Comparison of ENCODE assay signal across 4 fruit fly cellular contexts in the genomic region with DNA sequence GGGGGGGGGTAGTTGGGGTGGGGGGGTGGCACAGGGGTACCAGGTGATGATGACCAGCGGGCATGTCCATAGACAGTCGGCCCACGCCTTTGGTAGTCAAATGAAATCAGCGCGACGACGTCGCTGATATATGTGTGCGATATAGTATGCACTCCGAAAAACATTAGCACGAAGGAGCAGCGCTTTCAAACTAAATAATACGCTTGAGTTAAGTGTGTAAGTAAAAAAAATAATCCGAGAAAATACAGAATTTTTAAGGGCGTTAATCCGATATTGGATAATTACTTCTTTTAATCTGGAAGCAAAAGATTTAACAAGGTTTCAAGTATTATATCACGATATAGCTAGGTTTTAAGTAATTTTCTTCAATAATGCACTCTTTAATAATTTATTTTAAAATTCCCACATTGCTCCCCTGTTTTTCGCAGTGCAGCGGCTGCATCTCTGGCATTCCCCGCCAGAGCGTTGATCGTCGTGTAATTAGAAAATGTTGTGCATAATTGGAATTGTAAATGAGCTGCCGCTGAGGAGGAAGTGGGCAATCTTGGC.
TF ChIP-seq lines count a peak whose summit lies in the region.

No protein-coding gene starts in this region.

- no peak for TF ChIP-seq CTCF in whole organism, embryonic (GFP tag; optimal IDR thresholded peaks at IDR 0.05; lab: Kevin White, UChicago)

TF ChIP-seq in whole organism, adult, 20 proteins besides CTCF, POLR2A, EP300 and RAD21:
- peak; percentile 18 for TF ChIP-seq CG5204 (GFP tag; optimal IDR thresholded peaks at IDR 0.05; lab: Kevin White, UChicago)
- TF ChIP-seq Crg-1 (GFP tag; optimal IDR thresholded peaks at IDR 0.05; lab: Kevin White, UChicago) = no peak

TF ChIP-seq in whole organism, embryonic, 481 proteins besides CTCF, POLR2A, EP300 and RAD21 (continues in another document):
- TF ChIP-seq Drgx (GFP tag; IDR thresholded peaks at IDR 0.05; lab: Robert Waterston, UW) (peak; percentile 56), CG11456 (GFP tag; IDR thresholded peaks at IDR 0.05; lab: Robert Waterston, UW) (no peak), slp2 (GFP tag; optimal IDR thresholded peaks at IDR 0.05; lab: Kevin White, UChicago) (no peak), CG4424 (GFP tag; optimal IDR thresholded peaks at IDR 0.05; lab: Kevin White, UChicago) (peak; percentile 14), CG17912 (GFP tag; optimal IDR thresholded peaks at IDR 0.05; lab: Kevin White, UChicago) (no peak), CG13775 (GFP tag; optimal IDR thresholded peaks at IDR 0.05; lab: Kevin White, UChicago) (no peak), en (GFP tag; optimal IDR thresholded peaks at IDR 0.05; lab: Kevin White, UChicago) (no peak), Trl (optimal IDR thresholded peaks at IDR 0.05; lab: Kevin White, UChicago) (no peak), Trl (GFP tag; optimal IDR thresholded peaks at IDR 0.05; lab: Kevin White, UChicago) (no peak), Ptx1 (GFP tag; IDR thresholded peaks at IDR 0.05; lab: Robert Waterston, UW) (0 out of 2 replicates have a peak, but pooled peaks have one; percentile 17), sens (GFP tag; lab: Kevin White, UChicago) (peak; percentile 51), CG17361 (GFP tag; IDR thresholded peaks at IDR 0.05; lab: Robert Waterston, UW) (0 out of 3 replicates have a peak, but pooled peaks have one; percentile 19), dmrt11E (tag; optimal IDR thresholded peaks at IDR 0.05; lab: Kevin White, UChicago) (peak; percentile 2), zfh1 (GFP tag; IDR thresholded peaks at IDR 0.05; lab: Robert Waterston, UW) (0 out of 3 replicates have a peak, but pooled peaks have one; percentile 6), CG31441 (GFP tag; IDR thresholded peaks at IDR 0.05; lab: Robert Waterston, UW) (peak; percentile 34; the same call in 1 of the 2 replicates), Ets65A (GFP tag; lab: Kevin White, UChicago) (peak; percentile 88), Oli (tag; optimal IDR thresholded peaks at IDR 0.05; lab: Kevin White, UChicago) (peak; percentile 7), phol (tag; optimal IDR thresholded peaks at IDR 0.05; lab: Kevin White, UChicago) (peak; percentile 32), nau (GFP tag; optimal IDR thresholded peaks at IDR 0.05; lab: Kevin White, UChicago) (no peak), prd (optimal IDR thresholded peaks at IDR 0.05; lab: Kevin White, UChicago) (no peak), prd (GFP tag; IDR thresholded peaks at IDR 0.05; lab: Robert Waterston, UW) (peak; percentile 21; the same call in 1 of the 3 replicates), fd64A (GFP tag; optimal IDR thresholded peaks at IDR 0.05; lab: Kevin White, UChicago) (no peak), CG15269 (tag; optimal IDR thresholded peaks at IDR 0.05; lab: Kevin White, UChicago) (no peak), H15 (GFP tag; IDR thresholded peaks at IDR 0.05; lab: Robert Waterston, UW) (no peak), CG11093 (GFP tag; IDR thresholded peaks at IDR 0.05; lab: Robert Waterston, UW) (no peak), CG15696 (tag; optimal IDR thresholded peaks at IDR 0.05; lab: Kevin White, UChicago) (no peak), ara (GFP tag; IDR thresholded peaks at IDR 0.05; lab: Robert Waterston, UW) (0 out of 2 replicates have a peak, but pooled peaks have one; percentile 18)

TF ChIP-seq in whole organism, prepupa, 60 proteins besides CTCF, POLR2A, EP300 and RAD21 (continues in another document):
- TF ChIP-seq net (GFP tag; optimal IDR thresholded peaks at IDR 0.05; lab: Kevin White, UChicago) (peak; percentile 21), CG11294 (GFP tag; IDR thresholded peaks at IDR 0.05; lab: Robert Waterston, UW) (0 out of 2 replicates have a peak, but pooled peaks have one; percentile 10), Sox14 (GFP tag; optimal IDR thresholded peaks at IDR 0.05; lab: Kevin White, UChicago) (peak; percentile 51), Hr4 (GFP tag; optimal IDR thresholded peaks at IDR 0.05; lab: Kevin White, UChicago) (peak; percentile 71), Smox (GFP tag; optimal IDR thresholded peaks at IDR 0.05; lab: Kevin White, UChicago) (no peak), CG6163 (GFP tag; IDR thresholded peaks at IDR 0.05; lab: Robert Waterston, UW) (peak; percentile 53), Lpt (GFP tag; optimal IDR thresholded peaks at IDR 0.05; lab: Kevin White, UChicago) (no peak), CG32006 (GFP tag; optimal IDR thresholded peaks at IDR 0.05; lab: Kevin White, UChicago) (peak; percentile 84), CG6276 (GFP tag; optimal IDR thresholded peaks at IDR 0.05; lab: Kevin White, UChicago) (peak; percentile 56), fd85E (GFP tag; optimal IDR thresholded peaks at IDR 0.05; lab: Kevin White, UChicago) (no peak), CG6808 (GFP tag; optimal IDR thresholded peaks at IDR 0.05; lab: Kevin White, UChicago) (peak; percentile 22), lz (GFP tag; optimal IDR thresholded peaks at IDR 0.05; lab: Kevin White, UChicago) (peak; percentile 25), CG3032 (tag; optimal IDR thresholded peaks at IDR 0.05; lab: Kevin White, UChicago) (peak; percentile 13), salr (GFP tag; optimal IDR thresholded peaks at IDR 0.05; lab: Kevin White, UChicago) (peak in 1 of 2 experiments; percentile 54), fd59A (GFP tag; optimal IDR thresholded peaks at IDR 0.05; lab: Kevin White, UChicago) (peak; percentile 30), topi (GFP tag; optimal IDR thresholded peaks at IDR 0.05; lab: Kevin White, UChicago) (peak; percentile 24), CG10631 (GFP tag; optimal IDR thresholded peaks at IDR 0.05; lab: Kevin White, UChicago) (peak; percentile 47), CG3919 (GFP tag; optimal IDR thresholded peaks at IDR 0.05; lab: Kevin White, UChicago) (peak; percentile 53), spab (GFP tag; optimal IDR thresholded peaks at IDR 0.05; lab: Kevin White, UChicago) (no peak), CG8119 (GFP tag; IDR thresholded peaks at IDR 0.05; lab: Robert Waterston, UW) (peak; percentile 65; the same call in 2 of the 3 replicates), CG4318 (GFP tag; optimal IDR thresholded peaks at IDR 0.05; lab: Kevin White, UChicago) (peak; percentile 29), CG1621 (tag; optimal IDR thresholded peaks at IDR 0.05; lab: Kevin White, UChicago) (no peak), achi (GFP tag; optimal IDR thresholded peaks at IDR 0.05; lab: Kevin White, UChicago) (peak; percentile 52), Sox102F (GFP tag; optimal IDR thresholded peaks at IDR 0.05; lab: Kevin White, UChicago) (no peak), Met (GFP tag; optimal IDR thresholded peaks at IDR 0.05; lab: Kevin White, UChicago) (peak; percentile 20), CG6854 (GFP tag; optimal IDR thresholded peaks at IDR 0.05; lab: Kevin White, UChicago) (no peak), CG10669 (GFP tag; optimal IDR thresholded peaks at IDR 0.05; lab: Kevin White, UChicago) (peak; percentile 2), esn (GFP tag; optimal IDR thresholded peaks at IDR 0.05; lab: Kevin White, UChicago) (peak; percentile 37)

TF ChIP-seq in whole organism, pupa, 21 proteins besides CTCF, POLR2A, EP300 and RAD21:
- no peak for TF ChIP-seq EcR (GFP tag; optimal IDR thresholded peaks at IDR 0.05; lab: Kevin White, UChicago)
- TF ChIP-seq D1 (tag; optimal IDR thresholded peaks at IDR 0.05; lab: Kevin White, UChicago) = no peak
- TF ChIP-seq CG34367 (tag; optimal IDR thresholded peaks at IDR 0.05; lab: Kevin White, UChicago) = no peak
- TF ChIP-seq Pif1A (GFP tag; optimal IDR thresholded peaks at IDR 0.05; lab: Kevin White, UChicago) = no peak
- TF ChIP-seq fd96Ca (GFP tag; IDR thresholded peaks at IDR 0.05; lab: Robert Waterston, UW) = no peak
- peak; percentile 46 for TF ChIP-seq CG8159 (tag; optimal IDR thresholded peaks at IDR 0.05; lab: Kevin White, UChicago)
- TF ChIP-seq Snoo (tag; optimal IDR thresholded peaks at IDR 0.05; lab: Kevin White, UChicago) = no peak
- peak; percentile 73 for TF ChIP-seq CG14655 (GFP tag; optimal IDR thresholded peaks at IDR 0.05; lab: Kevin White, UChicago)
- TF ChIP-seq CG9948 (tag; optimal IDR thresholded peaks at IDR 0.05; lab: Kevin White, UChicago) = peak; percentile 39
- peak; percentile 32 for TF ChIP-seq CG17806 (tag; optimal IDR thresholded peaks at IDR 0.05; lab: Kevin White, UChicago)
- peak; percentile 60 for TF ChIP-seq CG8301 (tag; optimal IDR thresholded peaks at IDR 0.05; lab: Kevin White, UChicago)
- TF ChIP-seq Ets98B (GFP tag; IDR thresholded peaks at IDR 0.05; lab: Robert Waterston, UW) = peak; percentile 23; the same call in 1 of the 2 replicates
- TF ChIP-seq CG10348 (GFP tag; IDR thresholded peaks at IDR 0.05; lab: Robert Waterston, UW) = no peak
- no peak; the same call in 2 of the 3 replicates for TF ChIP-seq CG4496 (GFP tag; IDR thresholded peaks at IDR 0.05; lab: Robert Waterston, UW)
- TF ChIP-seq Pif1B (GFP tag; optimal IDR thresholded peaks at IDR 0.05; lab: Kevin White, UChicago) = peak; percentile 9
- TF ChIP-seq CG13204 (GFP tag; optimal IDR thresholded peaks at IDR 0.05; lab: Kevin White, UChicago) = no peak
- TF ChIP-seq gl (tag; optimal IDR thresholded peaks at IDR 0.05; lab: Kevin White, UChicago) = no peak
- TF ChIP-seq CG15710 (tag; optimal IDR thresholded peaks at IDR 0.05; lab: Kevin White, UChicago) = no peak
- no peak for TF ChIP-seq rn (GFP tag; IDR thresholded peaks at IDR 0.05; lab: Robert Waterston, UW)
